Fruit fly (Drosophila melanogaster) whole organism, embryonic: ENCODE data around the gene Polr1B.

ENCODE experiments used
- Aef1 ChIP-seq: fragments of 200-800 bp; sonication (Bioruptor generic); IDR thresholded peaks from 3 replicates; pipeline ENCODE4 v1.3.6; 2022; ENCODE audit warnings: missing biosample characterization, missing genetic modification characterization
- B-H2 ChIP-seq: fragments of 200-800 bp; sonication (Bioruptor generic); optimal IDR thresholded peaks from 2 replicates; lab custom pipeline; 2018; ENCODE audit warnings: missing biosample characterization, mild to moderate bottlenecking, missing genetic modification characterization
- CG11456 ChIP-seq: fragments of 200-800 bp; sonication (Bioruptor generic); IDR thresholded peaks from 3 replicates; pipeline ENCODE4 v1.3.6; 2022; ENCODE audit warnings: missing biosample characterization, missing genetic modification characterization
- CG12299 ChIP-seq: fragments of 200-800 bp; sonication (Bioruptor generic); optimal IDR thresholded peaks from 2 replicates; lab custom pipeline; 2018; ENCODE audit warnings: missing biosample characterization, mild to moderate bottlenecking, missing genetic modification characterization
- CG12659 ChIP-seq: fragments of 200-800 bp; sonication (Bioruptor generic); optimal IDR thresholded peaks from 3 replicates; lab custom pipeline; 2017; ENCODE audit warnings: mild to moderate bottlenecking, missing biosample characterization, missing genetic modification reagents, missing genetic modification characterization
- CG1647 ChIP-seq: fragments of 200-800 bp; sonication (Bioruptor generic); optimal IDR thresholded peaks from 3 replicates; lab custom pipeline; 2016; ENCODE audit warnings: missing biosample characterization, missing genetic modification characterization
- CG18262 ChIP-seq: fragments of 200-800 bp; optimal IDR thresholded peaks from 3 replicates; lab custom pipeline; 2019; ENCODE audit warnings: missing biosample characterization, mild to moderate bottlenecking, missing genetic modification characterization, moderate library complexity
- CG18764 ChIP-seq: fragments of 200-800 bp; sonication (Bioruptor generic); optimal IDR thresholded peaks from 3 replicates; lab custom pipeline; 2016; ENCODE audit warnings: missing biosample characterization, missing genetic modification characterization
- CG2129 ChIP-seq: fragments of 200-800 bp; sonication (Bioruptor generic); IDR thresholded peaks from 2 replicates; pipeline ENCODE4 v1.3.6; 2022; ENCODE audit warnings: missing biosample characterization, missing genetic modification characterization; ENCODE audit not compliant: partially characterized antibody
- CG2712 ChIP-seq: fragments of 200-800 bp; optimal IDR thresholded peaks from 3 replicates; lab custom pipeline; 2019; ENCODE audit warnings: missing biosample characterization, mild to moderate bottlenecking, missing genetic modification characterization, moderate library complexity
- CG32767 ChIP-seq: fragments of 200-800 bp; sonication (Bioruptor generic); IDR thresholded peaks from 2 replicates; pipeline ENCODE4 v1.3.6; 2022; ENCODE audit warnings: missing biosample characterization, missing genetic modification characterization
- CG34376 ChIP-seq: fragments of 200-800 bp; sonication (Bioruptor generic); optimal IDR thresholded peaks from 2 replicates; lab custom pipeline; 2018; ENCODE audit warnings: missing biosample characterization, mild to moderate bottlenecking, missing genetic modification characterization
- CG3838 ChIP-seq: fragments of 200-800 bp; sonication (Bioruptor generic); optimal IDR thresholded peaks from 3 replicates; lab custom pipeline; 2016; ENCODE audit warnings: missing biosample characterization, missing genetic modification characterization
- CG4617 ChIP-seq: fragments of 200-800 bp; sonication (Bioruptor generic); optimal IDR thresholded peaks from 3 replicates; lab custom pipeline; 2016; ENCODE audit warnings: missing biosample characterization, missing genetic modification characterization, borderline replicate concordance
- CG5245 ChIP-seq: fragments of 200-800 bp; sonication (Bioruptor generic); optimal IDR thresholded peaks from 3 replicates; lab custom pipeline; 2016; ENCODE audit warnings: missing biosample characterization, missing genetic modification characterization
- CG6791 ChIP-seq: fragments of 200-800 bp; sonication (Bioruptor generic); IDR thresholded peaks from 3 replicates; pipeline ENCODE4 v1.3.6; 2022; ENCODE audit warnings: missing biosample characterization, missing genetic modification characterization; ENCODE audit not compliant: partially characterized antibody
- CG7271 ChIP-seq: fragments of 200-800 bp; sonication (Bioruptor generic); optimal IDR thresholded peaks from 2 replicates; lab custom pipeline; 2018; ENCODE audit warnings: missing biosample characterization, mild to moderate bottlenecking, missing genetic modification characterization, moderate library complexity
- CG8089 ChIP-seq: fragments of 200-800 bp; sonication (Bioruptor generic); optimal IDR thresholded peaks from 3 replicates; lab custom pipeline; 2016; ENCODE audit warnings: missing biosample characterization, missing genetic modification characterization
- CG9932 ChIP-seq: fragments of 200-800 bp; sonication (Bioruptor generic); IDR thresholded peaks from 2 replicates; pipeline ENCODE4 v1.3.6; 2022; ENCODE audit warnings: missing biosample characterization, missing genetic modification characterization
- D19B ChIP-seq: fragments of 200-800 bp; sonication (Bioruptor generic); optimal IDR thresholded peaks from 2 replicates; lab custom pipeline; 2017; ENCODE audit warnings: missing biosample characterization, mild to moderate bottlenecking, missing genetic modification characterization
- Dll ChIP-seq: fragments of 200-800 bp; sonication (Bioruptor generic); IDR thresholded peaks from 4 replicates; pipeline ENCODE4 v1.3.6; 2022; ENCODE audit warnings: missing biosample characterization, missing genetic modification characterization; ENCODE audit not compliant: partially characterized antibody
- Dref ChIP-seq: fragments of 200-800 bp; sonication (Bioruptor generic); IDR thresholded peaks from 2 replicates; pipeline ENCODE4 v1.3.6; 2022; ENCODE audit warnings: missing biosample characterization, missing genetic modification characterization
- E2f1 ChIP-seq: fragments of 200-800 bp; sonication (Bioruptor generic); IDR thresholded peaks from 2 replicates; pipeline ENCODE4 v1.3.6; 2022; ENCODE audit warnings: missing biosample characterization, missing genetic modification characterization
- HLH54F ChIP-seq: fragments of 200-800 bp; sonication (Bioruptor generic); optimal IDR thresholded peaks from 3 replicates; lab custom pipeline; 2016; ENCODE audit warnings: missing biosample characterization, missing genetic modification characterization
- Hmr ChIP-seq: fragments of 200-800 bp; sonication (Bioruptor generic); optimal IDR thresholded peaks from 3 replicates; lab custom pipeline; 2017; ENCODE audit warnings: mild to moderate bottlenecking, missing biosample characterization, missing genetic modification reagents, missing genetic modification characterization
- Lim3 ChIP-seq: fragments of 200-800 bp; sonication (Bioruptor generic); IDR thresholded peaks from 2 replicates; pipeline ENCODE4 v1.3.6; 2022; ENCODE audit warnings: missing biosample characterization, missing genetic modification characterization
- Myb ChIP-seq: fragments of 200-800 bp; sonication (Bioruptor generic); optimal IDR thresholded peaks from 2 replicates; lab custom pipeline; 2016; ENCODE audit warnings: missing biosample characterization, missing genetic modification characterization
- Nf-YA ChIP-seq: fragments of 200-800 bp; sonication (Bioruptor generic); IDR thresholded peaks from 2 replicates; pipeline ENCODE4 v1.3.6; 2022; ENCODE audit warnings: missing biosample characterization, missing genetic modification characterization
- NfI ChIP-seq: fragments of 200-800 bp; sonication (Bioruptor generic); optimal IDR thresholded peaks from 3 replicates; lab custom pipeline; 2018; ENCODE audit warnings: missing biosample characterization, mild to moderate bottlenecking, missing genetic modification characterization, moderate library complexity
- YL-1 ChIP-seq: fragments of 200-800 bp; sonication (Bioruptor generic); optimal IDR thresholded peaks from 3 replicates; lab custom pipeline; 2017; ENCODE audit warnings: missing biosample characterization, mild to moderate bottlenecking, missing genetic modification characterization
- bab2 ChIP-seq: fragments of 200-800 bp; sonication (Bioruptor generic); optimal IDR thresholded peaks from 2 replicates; lab custom pipeline; 2016; ENCODE audit warnings: missing biosample characterization, missing genetic modification characterization
- cad ChIP-seq: fragments of >200 bp; optimal IDR thresholded peaks from 2 replicates; lab custom pipeline; 2017; ENCODE audit warnings: missing biosample characterization, missing genetic modification characterization
- chn ChIP-seq: fragments of 200-800 bp; sonication (Bioruptor generic); optimal IDR thresholded peaks from 2 replicates; lab custom pipeline; 2016; ENCODE audit warnings: missing biosample characterization, missing genetic modification characterization
- dm ChIP-seq: fragments of 200-800 bp; sonication (Bioruptor generic); optimal IDR thresholded peaks from 3 replicates; lab custom pipeline; 2016; ENCODE audit warnings: missing biosample characterization, missing genetic modification characterization
- grau ChIP-seq: fragments of 200-800 bp; optimal IDR thresholded peaks from 3 replicates; lab custom pipeline; 2019; ENCODE audit warnings: missing biosample characterization, mild to moderate bottlenecking, missing genetic modification characterization, moderate library complexity
- hth ChIP-seq: fragments of >200 bp; optimal IDR thresholded peaks from 2 replicates; lab custom pipeline; 2017; ENCODE audit warnings: inconsistent platforms
- knrl ChIP-seq: fragments of 200-800 bp; sonication (Bioruptor generic); IDR thresholded peaks from 3 replicates; pipeline ENCODE4 v1.3.6; 2022; ENCODE audit warnings: missing biosample characterization, missing genetic modification characterization; ENCODE audit not compliant: partially characterized antibody
- mld ChIP-seq: fragments of 200-800 bp; sonication (Bioruptor generic); IDR thresholded peaks from 3 replicates; pipeline ENCODE4 v1.3.6; 2022; ENCODE audit warnings: missing biosample characterization, missing genetic modification characterization; ENCODE audit not compliant: partially characterized antibody
- phol ChIP-seq: fragments of 200-800 bp; sonication (Bioruptor generic); optimal IDR thresholded peaks from 3 replicates; lab custom pipeline; 2018; ENCODE audit warnings: missing biosample characterization, mild to moderate bottlenecking, missing genetic modification characterization, moderate library complexity
- pzg ChIP-seq: fragments of 200-800 bp; sonication (Bioruptor generic); optimal IDR thresholded peaks from 3 replicates; lab custom pipeline; 2018; ENCODE audit warnings: missing biosample characterization, mild to moderate bottlenecking, missing genetic modification characterization, moderate library complexity
- sc ChIP-seq, 3 experiments: fragments of >200 bp in 2 of 3; fragments of 200-800 bp in 1 of 3; sonication (Bioruptor generic) in 1 of 3; optimal IDR thresholded peaks; 2 replicates in 2 of 3; 3 replicates in 1 of 3; lab custom pipeline; 2017; ENCODE audit warnings: mild to moderate bottlenecking in 1 of 3, missing biosample characterization in 1 of 3, missing genetic modification characterization in 1 of 3, missing genetic modification reagents in 1 of 3
- sens ChIP-seq: fragments of 200-800 bp; sonication (Bioruptor generic); peaks from one replicate; lab custom pipeline; 2016; ENCODE audit warnings: missing biosample characterization, missing genetic modification characterization
- so ChIP-seq: fragments of 200-800 bp; sonication (Bioruptor generic); IDR thresholded peaks from 3 replicates; pipeline ENCODE4 v1.3.6; 2022; ENCODE audit warnings: missing biosample characterization, missing genetic modification characterization
- stwl ChIP-seq: fragments of 200-800 bp; sonication (Bioruptor generic); optimal IDR thresholded peaks from 3 replicates; lab custom pipeline; 2018; ENCODE audit warnings: missing biosample characterization, mild to moderate bottlenecking, missing genetic modification characterization, moderate library complexity
- tgo ChIP-seq: fragments of 200-800 bp; sonication (Bioruptor generic); IDR thresholded peaks from 3 replicates; pipeline ENCODE4 v1.3.6; 2022; ENCODE audit warnings: missing biosample characterization, missing genetic modification characterization
- tup ChIP-seq: fragments of 200-800 bp; sonication (Bioruptor generic); optimal IDR thresholded peaks from 2 replicates; lab custom pipeline; 2016; ENCODE audit warnings: missing biosample characterization, mild to moderate bottlenecking, missing genetic modification characterization, moderate library complexity
- twi ChIP-seq: fragments of 200-800 bp; optimal IDR thresholded peaks from 2 replicates; lab custom pipeline; 2019; ENCODE audit warnings: missing biosample characterization, mild to moderate bottlenecking, missing genetic modification characterization, moderate library complexity
- vfl ChIP-seq: fragments of 200-800 bp; sonication (Bioruptor generic); optimal IDR thresholded peaks from 2 replicates; lab custom pipeline; 2016; ENCODE audit warnings: missing biosample characterization, missing genetic modification characterization
- yki ChIP-seq: fragments of >200 bp; optimal IDR thresholded peaks from 3 replicates; lab custom pipeline; 2018

Gene Polr1B

dm6 chr2L:403627-404575 lies at the start of gene Polr1B (continued):
- TF ChIP-seq CG18764, result no peak
- TF ChIP-seq stwl (tag; lab: Kevin White, UChicago), result peak; percentile 27
- TF ChIP-seq hth (lab: Kevin White, UChicago), result no peak
- TF ChIP-seq phol, result peak; percentile 50
- TF ChIP-seq knrl, result peak; percentile 78
- no peak for TF ChIP-seq CG11456 (GFP tag; lab: Robert Waterston, UW)
- TF ChIP-seq yki (lab: Kevin White, UChicago), result no peak
- peak; percentile 19 for TF ChIP-seq CG12299 (tag; lab: Kevin White, UChicago)
- peak; percentile 42 for TF ChIP-seq CG12659
- peak; percentile 11 for TF ChIP-seq CG34376 (GFP tag; lab: Kevin White, UChicago)
- no peak for TF ChIP-seq grau (tag; lab: Kevin White, UChicago)
- peak; percentile 24 for TF ChIP-seq CG18262
- TF ChIP-seq chn (GFP tag; lab: Kevin White, UChicago), result no peak
- TF ChIP-seq NfI, result no peak
- no peak for TF ChIP-seq D19B (GFP tag; lab: Kevin White, UChicago)
- peak; percentile 70; the same call in 3 of the 4 replicates for TF ChIP-seq Dll (GFP tag; lab: Robert Waterston, UW)
- no peak for TF ChIP-seq CG2129 (GFP tag; lab: Robert Waterston, UW)
- peak; percentile 38; the same call in 1 of the 2 replicates for TF ChIP-seq Dref (GFP tag; lab: Robert Waterston, UW)
- TF ChIP-seq cad (GFP tag; lab: Kevin White, UChicago), result no peak
- no peak for TF ChIP-seq CG8089 (GFP tag; lab: Kevin White, UChicago)
- no peak for TF ChIP-seq CG5245 (GFP tag; lab: Kevin White, UChicago)
- no peak for TF ChIP-seq Hmr (GFP tag; lab: Kevin White, UChicago)
- TF ChIP-seq tgo (GFP tag; lab: Robert Waterston, UW), result no peak
- no peak for TF ChIP-seq CG6791 (GFP tag; lab: Robert Waterston, UW)
- no peak for TF ChIP-seq bab2 (GFP tag; lab: Kevin White, UChicago)
- no peak for TF ChIP-seq Aef1 (GFP tag; lab: Robert Waterston, UW)
- TF ChIP-seq CG4617, result peak; percentile 26
- no peak for TF ChIP-seq HLH54F
- TF ChIP-seq twi, result peak; percentile 1
- no peak for TF ChIP-seq CG7271 (tag; lab: Kevin White, UChicago)
- TF ChIP-seq vfl (GFP tag; lab: Kevin White, UChicago), result no peak
- TF ChIP-seq CG32767 (GFP tag; lab: Robert Waterston, UW), result no peak
- no peak for TF ChIP-seq tup (GFP tag; lab: Kevin White, UChicago)
- TF ChIP-seq Lim3 (GFP tag; lab: Robert Waterston, UW), result no peak
- no peak for TF ChIP-seq CG1647 (GFP tag; lab: Kevin White, UChicago)
- peak; percentile 54 for TF ChIP-seq CG2712
- TF ChIP-seq mld (GFP tag; lab: Robert Waterston, UW), result no peak; the same call in 2 of the 3 replicates
- no peak for TF ChIP-seq B-H2 (GFP tag; lab: Kevin White, UChicago)
- TF ChIP-seq sc (optimal IDR thresholded peaks at IDR 0.05; lab: Kevin White, UChicago), result no peak
- TF ChIP-seq sc (GFP tag; optimal IDR thresholded peaks at IDR 0.05; lab: Kevin White, UChicago), result no peak
- no peak for TF ChIP-seq E2f1 (GFP tag; lab: Robert Waterston, UW)
- TF ChIP-seq sens (GFP tag; lab: Kevin White, UChicago), result peak; percentile 80
- peak; percentile 86 for TF ChIP-seq dm (GFP tag; lab: Kevin White, UChicago)
- TF ChIP-seq CG9932 (GFP tag; lab: Robert Waterston, UW), result peak; percentile 6; the same call in 1 of the 2 replicates
- peak; percentile 33 for TF ChIP-seq Myb (GFP tag; lab: Kevin White, UChicago)
- no peak for TF ChIP-seq so (GFP tag; lab: Robert Waterston, UW)
- TF ChIP-seq Nf-YA, result no peak
- no peak for TF ChIP-seq CG3838 (GFP tag; lab: Kevin White, UChicago)
- peak; percentile 53 for TF ChIP-seq YL-1 (GFP tag; lab: Kevin White, UChicago)
- TF ChIP-seq pzg (GFP tag; lab: Kevin White, UChicago), result peak; percentile 74
